Fruit fly (Drosophila melanogaster) whole organism, embryonic: Measurements from ENCODE around the gene Not10.

Source experiments
- BEAF-32 ChIP-seq: fragments of 200-800 bp; sonication (Bioruptor generic); optimal IDR thresholded peaks from 3 replicates; lab custom pipeline; 2017; ENCODE audit warnings: missing biosample characterization, missing genetic modification characterization, mild to moderate bottlenecking, moderate library complexity, missing genetic modification reagents
- CG10321 ChIP-seq: fragments of 200-800 bp; sonication (Bioruptor generic); IDR thresholded peaks from 2 replicates; pipeline ENCODE4 v1.3.6; 2022; ENCODE audit warnings: missing biosample characterization, missing genetic modification characterization
- CG10543 ChIP-seq: fragments of 200-800 bp; sonication (Bioruptor generic); optimal IDR thresholded peaks from 3 replicates; lab custom pipeline; 2017; ENCODE audit warnings: missing biosample characterization, mild to moderate bottlenecking, missing genetic modification characterization, moderate library complexity
- CG11398 ChIP-seq: fragments of 200-800 bp; sonication (Bioruptor generic); optimal IDR thresholded peaks from 2 replicates; lab custom pipeline; 2016; ENCODE audit warnings: missing biosample characterization, missing genetic modification characterization
- CG12769 ChIP-seq: fragments of 200-800 bp; sonication (Bioruptor generic); optimal IDR thresholded peaks from 2 replicates; lab custom pipeline; 2019; ENCODE audit warnings: missing biosample characterization, mild to moderate bottlenecking, missing genetic modification characterization, moderate library complexity
- CG13775 ChIP-seq: fragments of 200-800 bp; sonication (Bioruptor generic); optimal IDR thresholded peaks from 3 replicates; lab custom pipeline; 2017; ENCODE audit warnings: missing biosample characterization, mild to moderate bottlenecking, missing genetic modification characterization
- CG14050 ChIP-seq: fragments of 200-800 bp; sonication (Bioruptor generic); IDR thresholded peaks from 3 replicates; pipeline ENCODE4 v1.3.6; 2022; ENCODE audit warnings: missing biosample characterization, missing genetic modification characterization
- CG15269 ChIP-seq: fragments of 200-800 bp; sonication (Bioruptor generic); optimal IDR thresholded peaks from 2 replicates; lab custom pipeline; 2018; ENCODE audit warnings: missing biosample characterization, mild to moderate bottlenecking, missing genetic modification characterization, moderate library complexity
- CG16779 ChIP-seq: fragments of 200-800 bp; sonication (Bioruptor generic); IDR thresholded peaks from 2 replicates; pipeline ENCODE4 v1.3.6; 2022; ENCODE audit warnings: missing biosample characterization, missing genetic modification characterization
- CG18262 ChIP-seq: fragments of 200-800 bp; optimal IDR thresholded peaks from 3 replicates; lab custom pipeline; 2019; ENCODE audit warnings: missing biosample characterization, mild to moderate bottlenecking, missing genetic modification characterization, moderate library complexity
- CG31441 ChIP-seq: fragments of 200-800 bp; sonication (Bioruptor generic); IDR thresholded peaks from 2 replicates; pipeline ENCODE4 v1.3.6; 2022; ENCODE audit warnings: missing biosample characterization, missing genetic modification characterization
- CG33213 ChIP-seq: fragments of 200-800 bp; sonication (Bioruptor generic); optimal IDR thresholded peaks from 3 replicates; lab custom pipeline; 2016; ENCODE audit warnings: missing biosample characterization, missing genetic modification characterization
- CG34376 ChIP-seq: fragments of 200-800 bp; sonication (Bioruptor generic); optimal IDR thresholded peaks from 2 replicates; lab custom pipeline; 2018; ENCODE audit warnings: missing biosample characterization, mild to moderate bottlenecking, missing genetic modification characterization
- CG6689 ChIP-seq: fragments of 200-800 bp; sonication (Bioruptor generic); IDR thresholded peaks from 2 replicates; pipeline ENCODE4 v1.3.6; 2022; ENCODE audit warnings: missing biosample characterization, missing genetic modification characterization
- CG7372 ChIP-seq: fragments of 200-800 bp; sonication (Bioruptor generic); IDR thresholded peaks from 2 replicates; pipeline ENCODE4 v1.3.6; 2022; ENCODE audit warnings: missing biosample characterization, missing genetic modification characterization
- CG8765 ChIP-seq: fragments of 200-800 bp; sonication (Bioruptor generic); IDR thresholded peaks from 2 replicates; pipeline ENCODE4 v1.3.6; 2022; ENCODE audit warnings: missing biosample characterization, missing genetic modification characterization
- CG9727 ChIP-seq: fragments of 200-800 bp; sonication (Bioruptor generic); optimal IDR thresholded peaks from 3 replicates; lab custom pipeline; 2017; ENCODE audit warnings: missing biosample characterization, mild to moderate bottlenecking, missing genetic modification characterization
- Chrac-16 ChIP-seq: fragments of 200-800 bp; sonication (Bioruptor generic); optimal IDR thresholded peaks from 3 replicates; lab custom pipeline; 2016; ENCODE audit warnings: missing biosample characterization, missing genetic modification characterization
- D19A ChIP-seq: fragments of 200-800 bp; optimal IDR thresholded peaks from 3 replicates; lab custom pipeline; 2019; ENCODE audit warnings: missing biosample characterization, mild to moderate bottlenecking, missing genetic modification characterization, moderate library complexity
- Deaf1 ChIP-seq: fragments of 200-800 bp; optimal IDR thresholded peaks from 3 replicates; lab custom pipeline; 2019; ENCODE audit warnings: missing biosample characterization, mild to moderate bottlenecking, missing genetic modification characterization, moderate library complexity
- Doc2 ChIP-seq: fragments of 200-800 bp; sonication (Bioruptor generic); IDR thresholded peaks from 2 replicates; pipeline ENCODE4 v1.3.6; 2022; ENCODE audit warnings: missing biosample characterization, missing genetic modification characterization
- Fer2 ChIP-seq: fragments of 200-800 bp; sonication (Bioruptor generic); optimal IDR thresholded peaks from 2 replicates; lab custom pipeline; 2018; ENCODE audit warnings: missing biosample characterization, mild to moderate bottlenecking, missing genetic modification characterization, moderate library complexity
- GATAe ChIP-seq: fragments of 200-800 bp; sonication (Bioruptor generic); conservative IDR thresholded peaks from 2 replicates; pipeline ENCODE4 v1.3.6; 2022; ENCODE audit warnings: missing biosample characterization, missing genetic modification characterization
- Gug ChIP-seq: fragments of 200-800 bp; sonication (Bioruptor generic); IDR thresholded peaks from 4 replicates; pipeline ENCODE4 v1.3.6; 2022; ENCODE audit warnings: missing biosample characterization, missing genetic modification characterization
- Jarid2 ChIP-seq: fragments of 200-800 bp; sonication (Bioruptor generic); optimal IDR thresholded peaks from 3 replicates; lab custom pipeline; 2017; ENCODE audit warnings: mild to moderate bottlenecking, missing biosample characterization, missing genetic modification reagents, missing genetic modification characterization
- Max ChIP-seq: fragments of 200-800 bp; sonication (Bioruptor generic); optimal IDR thresholded peaks from 2 replicates; lab custom pipeline; 2016; ENCODE audit warnings: missing biosample characterization, mild to moderate bottlenecking, missing genetic modification characterization
- Med ChIP-seq: fragments of 200-800 bp; sonication (Bioruptor generic); peaks from one replicate; lab custom pipeline; 2016; ENCODE audit warnings: missing biosample characterization, missing genetic modification characterization, mild to moderate bottlenecking, inconsistent platforms, moderate library complexity
- Meics ChIP-seq: fragments of 200-800 bp; sonication (Bioruptor generic); optimal IDR thresholded peaks from 2 replicates; lab custom pipeline; 2017; ENCODE audit warnings: missing biosample characterization, mild to moderate bottlenecking, missing genetic modification characterization
- Mrtf ChIP-seq: fragments of 200-800 bp; sonication (Bioruptor generic); IDR thresholded peaks from 3 replicates; pipeline ENCODE4 v1.3.6; 2022; ENCODE audit warnings: missing biosample characterization, missing genetic modification characterization
- Ptx1 ChIP-seq: fragments of 200-800 bp; sonication (Bioruptor generic); IDR thresholded peaks from 2 replicates; pipeline ENCODE4 v1.3.6; 2022; ENCODE audit warnings: missing biosample characterization, missing genetic modification characterization
- Tbp ChIP-seq: fragments of >200 bp; optimal IDR thresholded peaks from 2 replicates; lab custom pipeline; 2018; ENCODE audit warnings: missing biosample characterization, missing genetic modification characterization
- abd-A ChIP-seq: fragments of 200-800 bp; sonication (Bioruptor generic); optimal IDR thresholded peaks from 3 replicates; lab custom pipeline; 2019; ENCODE audit warnings: missing biosample characterization, mild to moderate bottlenecking, missing genetic modification characterization, moderate library complexity
- amos ChIP-seq: fragments of 200-800 bp; sonication (Bioruptor generic); IDR thresholded peaks from 2 replicates; pipeline ENCODE4 v1.3.6; 2022; ENCODE audit warnings: missing biosample characterization, missing genetic modification characterization; ENCODE audit not compliant: partially characterized antibody
- br ChIP-seq: fragments of >200 bp; optimal IDR thresholded peaks from 2 replicates; lab custom pipeline; 2017
- cg ChIP-seq: fragments of 200-800 bp; sonication (Bioruptor generic); optimal IDR thresholded peaks from 3 replicates; lab custom pipeline; 2019; ENCODE audit warnings: missing biosample characterization, mild to moderate bottlenecking, missing genetic modification characterization, moderate library complexity
- gem ChIP-seq: fragments of 200-800 bp; sonication (Bioruptor generic); optimal IDR thresholded peaks from 2 replicates; lab custom pipeline; 2019; ENCODE audit warnings: missing biosample characterization, mild to moderate bottlenecking, missing genetic modification characterization, moderate library complexity
- inv ChIP-seq: fragments of 200-800 bp; sonication (Bioruptor generic); IDR thresholded peaks from 2 replicates; pipeline ENCODE4 v1.3.6; 2022; ENCODE audit warnings: missing biosample characterization, missing genetic modification characterization; ENCODE audit not compliant: partially characterized antibody
- ken ChIP-seq: fragments of 200-800 bp; sonication (Bioruptor generic); IDR thresholded peaks from 3 replicates; pipeline ENCODE4 v1.3.6; 2022; ENCODE audit warnings: missing biosample characterization, missing genetic modification characterization
- lab ChIP-seq: fragments of 200-800 bp; sonication (Bioruptor generic); optimal IDR thresholded peaks from 3 replicates; lab custom pipeline; 2017; ENCODE audit warnings: missing biosample characterization, missing genetic modification characterization, mild to moderate bottlenecking, moderate library complexity, missing genetic modification reagents
- lola ChIP-seq, 3 experiments: fragments of >200 bp in 2 of 3; fragments of 200-800 bp in 1 of 3; sonication (Bioruptor generic) in 1 of 3; optimal IDR thresholded peaks; 2 replicates each; lab custom pipeline; 2017 to 2019; ENCODE audit warnings: missing biosample characterization in 3 of 3, missing genetic modification characterization in 3 of 3, mild to moderate bottlenecking in 1 of 3, moderate library complexity in 1 of 3
- org-1 ChIP-seq: fragments of 200-800 bp; sonication (Bioruptor generic); optimal IDR thresholded peaks from 2 replicates; lab custom pipeline; 2017; ENCODE audit warnings: missing biosample characterization, missing genetic modification characterization
- ro ChIP-seq: fragments of 200-800 bp; sonication (Bioruptor generic); IDR thresholded peaks from 2 replicates; pipeline ENCODE4 v1.3.6; 2022; ENCODE audit warnings: missing biosample characterization, missing genetic modification characterization
- sc ChIP-seq, 3 experiments: fragments of >200 bp in 2 of 3; fragments of 200-800 bp in 1 of 3; sonication (Bioruptor generic) in 1 of 3; optimal IDR thresholded peaks; 2 replicates in 2 of 3; 3 replicates in 1 of 3; lab custom pipeline; 2017; ENCODE audit warnings: mild to moderate bottlenecking in 1 of 3, missing biosample characterization in 1 of 3, missing genetic modification characterization in 1 of 3, missing genetic modification reagents in 1 of 3
- sd ChIP-seq: fragments of 200-800 bp; sonication (Bioruptor generic); optimal IDR thresholded peaks from 3 replicates; lab custom pipeline; 2018; ENCODE audit warnings: missing biosample characterization, mild to moderate bottlenecking, missing genetic modification characterization, moderate library complexity
- seq ChIP-seq: fragments of 200-800 bp; sonication (Bioruptor generic); IDR thresholded peaks from 2 replicates; pipeline ENCODE4 v1.3.6; 2022; ENCODE audit warnings: missing biosample characterization, missing genetic modification characterization
- sisA ChIP-seq: fragments of 200-800 bp; sonication (Bioruptor generic); IDR thresholded peaks from 2 replicates; pipeline ENCODE4 v1.3.6; 2022; ENCODE audit warnings: missing biosample characterization, missing genetic modification characterization
- sna ChIP-seq: fragments of 200-800 bp; sonication (Bioruptor generic); IDR thresholded peaks from 2 replicates; pipeline ENCODE4 v1.3.6; 2022; ENCODE audit warnings: missing biosample characterization, missing genetic modification characterization; ENCODE audit not compliant: partially characterized antibody
- tio ChIP-seq: fragments of 200-800 bp; sonication (Bioruptor generic); optimal IDR thresholded peaks from 2 replicates; lab custom pipeline; 2017; ENCODE audit warnings: missing biosample characterization, missing genetic modification characterization, inconsistent platforms

Gene Not10

DNA sequence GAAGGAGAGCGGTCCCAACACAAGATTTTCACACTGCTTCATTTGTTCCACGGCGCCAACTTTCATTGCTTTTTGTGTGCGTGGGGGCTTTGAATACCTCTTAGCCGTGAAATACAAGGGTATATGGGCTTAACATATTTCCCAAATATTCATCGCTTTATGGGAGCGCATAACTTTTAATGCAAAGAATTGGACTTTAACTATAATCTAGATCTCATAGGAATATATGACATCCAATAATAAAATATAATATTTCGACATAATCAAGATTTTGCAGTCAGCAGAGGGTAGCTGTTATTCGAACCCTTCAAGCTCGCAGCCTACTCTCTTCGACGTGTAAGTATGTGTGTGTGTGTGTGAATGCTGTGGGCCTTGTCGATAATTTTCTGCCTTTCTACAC is 38.8 kb upstream of the Not10 start (continued):
- TF ChIP-seq lola (GFP tag; optimal IDR thresholded peaks at IDR 0.05; lab: Kevin White, UChicago) (no peak), D19A (tag; lab: Kevin White, UChicago) (no peak), CG9727 (peak; percentile 15), Fer2 (tag; lab: Kevin White, UChicago) (no peak), CG6689 (GFP tag; lab: Robert Waterston, UW) (peak; percentile 44), Ptx1 (GFP tag; lab: Robert Waterston, UW) (peak; percentile 60; the same call in 1 of the 2 replicates), ro (GFP tag; lab: Robert Waterston, UW) (no peak), CG18262 (tag; lab: Kevin White, UChicago) (no peak), CG14050 (GFP tag; lab: Robert Waterston, UW) (no peak)

DNA sequence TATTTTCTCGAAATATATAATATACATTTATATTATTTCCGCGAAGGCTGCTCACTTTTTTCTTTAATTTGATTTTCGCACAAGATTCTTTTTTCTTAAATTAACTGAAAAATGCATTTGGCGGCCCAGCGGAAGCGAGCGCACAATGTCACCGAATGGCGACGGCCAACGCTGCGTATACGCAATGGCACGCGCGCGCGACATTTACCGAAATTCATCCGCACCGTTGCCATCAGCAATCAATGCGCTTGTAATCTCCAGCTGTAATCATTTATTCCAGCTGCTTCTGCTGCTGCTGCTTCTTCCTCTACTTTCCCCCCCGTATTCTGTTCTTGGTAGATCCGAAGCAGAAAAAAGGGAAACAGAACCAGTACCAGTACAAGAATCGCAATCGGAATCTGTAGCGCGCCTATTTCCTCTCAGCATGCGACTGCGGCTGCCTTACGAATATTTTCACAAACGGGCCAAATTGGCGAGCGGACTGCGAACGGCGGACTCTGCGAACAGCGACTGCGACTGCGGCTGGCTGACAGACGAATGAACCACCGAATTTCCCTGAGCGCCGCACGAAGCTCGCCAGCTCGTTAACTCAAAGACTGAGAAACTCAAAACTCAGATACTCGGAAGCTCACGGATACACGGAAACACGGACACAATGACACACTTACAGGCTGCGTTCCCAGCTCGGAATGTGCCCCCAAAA is 35.1 kb upstream of the Not10 start, which contains the start of gene Octbeta2R:
TSS of gene Octbeta2R (minus strand) at position 539 of the 703 bp plus-strand sequence.
- no peak for TF ChIP-seq Mrtf (GFP tag; lab: Robert Waterston, UW)
- TF ChIP-seq CG16779 (GFP tag; lab: Robert Waterston, UW): 0 out of 2 replicates have a peak, but pooled peaks have one; percentile 62
- no peak for TF ChIP-seq org-1 (GFP tag; lab: Kevin White, UChicago)
- TF ChIP-seq inv (GFP tag; lab: Robert Waterston, UW): no peak
- TF ChIP-seq Meics (GFP tag; lab: Kevin White, UChicago): no peak
- no peak for TF ChIP-seq br (lab: Kevin White, UChicago)
- no peak for TF ChIP-seq CG11398 (GFP tag; lab: Kevin White, UChicago)
- no peak for TF ChIP-seq ken (GFP tag; lab: Robert Waterston, UW)
- TF ChIP-seq tio (GFP tag; lab: Kevin White, UChicago): no peak
- peak; percentile 10 for TF ChIP-seq CG34376 (GFP tag; lab: Kevin White, UChicago)
- TF ChIP-seq amos (GFP tag; lab: Robert Waterston, UW): peak; percentile 5; the same call in 1 of the 2 replicates
- TF ChIP-seq Med (GFP tag; lab: Kevin White, UChicago): peak; percentile 78
- TF ChIP-seq gem (tag; lab: Kevin White, UChicago): no peak
- TF ChIP-seq CG31441: no peak
- TF ChIP-seq CG10543 (GFP tag; lab: Kevin White, UChicago): peak; percentile 51
- no peak for TF ChIP-seq Tbp (GFP tag; lab: Kevin White, UChicago)
- TF ChIP-seq CG33213: no peak
- peak; percentile 61 for TF ChIP-seq Jarid2 (GFP tag; lab: Kevin White, UChicago)
- peak; percentile 48; the same call in 1 of the 2 replicates for TF ChIP-seq sna
- TF ChIP-seq seq (GFP tag; lab: Robert Waterston, UW): 0 out of 2 replicates have a peak, but pooled peaks have one; percentile 26
- peak; percentile 30 for TF ChIP-seq lab (GFP tag; lab: Kevin White, UChicago)
- no peak for TF ChIP-seq CG8765 (GFP tag; lab: Robert Waterston, UW)
- TF ChIP-seq cg: peak; percentile 11
- peak; percentile 22 for TF ChIP-seq CG12769 (tag; lab: Kevin White, UChicago)
- no peak for TF ChIP-seq sisA (GFP tag; lab: Robert Waterston, UW)
- no peak for TF ChIP-seq sc (optimal IDR thresholded peaks at IDR 0.05; lab: Kevin White, UChicago)
- no peak for TF ChIP-seq sc (GFP tag; optimal IDR thresholded peaks at IDR 0.05; lab: Kevin White, UChicago)
- TF ChIP-seq Deaf1: peak; percentile 95
- TF ChIP-seq Chrac-16 (GFP tag; lab: Kevin White, UChicago): no peak
- TF ChIP-seq CG13775 (GFP tag; lab: Kevin White, UChicago): no peak
- no peak for TF ChIP-seq Max (GFP tag; lab: Kevin White, UChicago)
- peak; percentile 52 for TF ChIP-seq abd-A (tag; lab: Kevin White, UChicago)
- TF ChIP-seq sd: peak; percentile 72
- TF ChIP-seq GATAe (GFP tag; lab: Robert Waterston, UW): no peak
- TF ChIP-seq Doc2 (GFP tag; lab: Robert Waterston, UW): no peak
- no peak for TF ChIP-seq BEAF-32 (GFP tag; lab: Kevin White, UChicago)
- no peak for TF ChIP-seq Gug
- no peak for TF ChIP-seq CG10321
- TF ChIP-seq CG15269 (tag; lab: Kevin White, UChicago): peak; percentile 9
- TF ChIP-seq CG7372: peak; percentile 91
